Fruit fly (Drosophila melanogaster) whole organism, embryonic: Measurements from ENCODE around the gene RpS14a.

Source experiments
- Atf3 ChIP-seq: fragments of 200-800 bp; sonication (Bioruptor generic); optimal IDR thresholded peaks from 3 replicates; lab custom pipeline; 2016; ENCODE audit warnings: missing biosample characterization, missing genetic modification characterization
- Atf6 ChIP-seq: fragments of 200-800 bp; sonication (Bioruptor generic); IDR thresholded peaks from 2 replicates; pipeline ENCODE4 v1.3.6; 2022; ENCODE audit warnings: missing biosample characterization, missing genetic modification characterization
- BtbVII ChIP-seq: fragments of 200-800 bp; sonication (Bioruptor generic); optimal IDR thresholded peaks from 3 replicates; lab custom pipeline; 2017; ENCODE audit warnings: missing biosample characterization, mild to moderate bottlenecking, missing genetic modification characterization
- CG11093 ChIP-seq: fragments of 200-800 bp; sonication (Bioruptor generic); IDR thresholded peaks from 3 replicates; pipeline ENCODE4 v1.3.6; 2022; ENCODE audit warnings: missing biosample characterization, missing genetic modification characterization
- CG11560 ChIP-seq: fragments of 200-800 bp; sonication (Bioruptor generic); IDR thresholded peaks from 3 replicates; pipeline ENCODE4 v1.3.6; 2022; ENCODE audit warnings: missing biosample characterization, missing genetic modification characterization
- CG12071 ChIP-seq: fragments of 200-800 bp; sonication (Bioruptor generic); optimal IDR thresholded peaks from 3 replicates; lab custom pipeline; 2018; ENCODE audit warnings: missing biosample characterization, mild to moderate bottlenecking, missing genetic modification characterization
- CG12299 ChIP-seq: fragments of 200-800 bp; sonication (Bioruptor generic); optimal IDR thresholded peaks from 2 replicates; lab custom pipeline; 2018; ENCODE audit warnings: missing biosample characterization, mild to moderate bottlenecking, missing genetic modification characterization
- CG12769 ChIP-seq: fragments of 200-800 bp; sonication (Bioruptor generic); optimal IDR thresholded peaks from 2 replicates; lab custom pipeline; 2019; ENCODE audit warnings: missing biosample characterization, mild to moderate bottlenecking, missing genetic modification characterization, moderate library complexity
- CG16863 ChIP-seq: fragments of 200-800 bp; sonication (Bioruptor generic); optimal IDR thresholded peaks from 3 replicates; lab custom pipeline; 2016; ENCODE audit warnings: missing biosample characterization, missing genetic modification characterization
- CG17361 ChIP-seq: fragments of 200-800 bp; sonication (Bioruptor generic); IDR thresholded peaks from 3 replicates; pipeline ENCODE4 v1.3.6; 2022; ENCODE audit warnings: missing biosample characterization, missing genetic modification characterization
- CG18476 ChIP-seq: fragments of 200-800 bp; sonication (Bioruptor generic); optimal IDR thresholded peaks from 2 replicates; lab custom pipeline; 2016; ENCODE audit warnings: missing biosample characterization, mild to moderate bottlenecking, missing genetic modification characterization
- CG18764 ChIP-seq: fragments of 200-800 bp; sonication (Bioruptor generic); optimal IDR thresholded peaks from 3 replicates; lab custom pipeline; 2016; ENCODE audit warnings: missing biosample characterization, missing genetic modification characterization
- CG2199 ChIP-seq: fragments of 200-800 bp; sonication (Bioruptor generic); IDR thresholded peaks from 3 replicates; pipeline ENCODE4 v1.3.6; 2022; ENCODE audit warnings: missing biosample characterization, missing genetic modification characterization
- CG2712 ChIP-seq: fragments of 200-800 bp; optimal IDR thresholded peaks from 3 replicates; lab custom pipeline; 2019; ENCODE audit warnings: missing biosample characterization, mild to moderate bottlenecking, missing genetic modification characterization, moderate library complexity
- CG4404 ChIP-seq: fragments of 200-800 bp; sonication (Bioruptor generic); IDR thresholded peaks from 2 replicates; pipeline ENCODE4 v1.3.6; 2022; ENCODE audit warnings: missing biosample characterization, missing genetic modification characterization
- CG4854 ChIP-seq: fragments of 200-800 bp; sonication (Bioruptor generic); optimal IDR thresholded peaks from 2 replicates; lab custom pipeline; 2016; ENCODE audit warnings: missing biosample characterization, missing genetic modification characterization, inconsistent platforms
- CG5245 ChIP-seq: fragments of 200-800 bp; sonication (Bioruptor generic); optimal IDR thresholded peaks from 3 replicates; lab custom pipeline; 2016; ENCODE audit warnings: missing biosample characterization, missing genetic modification characterization
- CG6813 ChIP-seq: fragments of 200-800 bp; sonication (Bioruptor generic); optimal IDR thresholded peaks from 2 replicates; lab custom pipeline; 2017; ENCODE audit warnings: missing biosample characterization, missing genetic modification characterization, mild to moderate bottlenecking, moderate library complexity, missing genetic modification reagents
- CG9932 ChIP-seq: fragments of 200-800 bp; sonication (Bioruptor generic); IDR thresholded peaks from 2 replicates; pipeline ENCODE4 v1.3.6; 2022; ENCODE audit warnings: missing biosample characterization, missing genetic modification characterization
- Ets97D ChIP-seq: fragments of 200-800 bp; sonication (Bioruptor generic); optimal IDR thresholded peaks from 3 replicates; lab custom pipeline; 2016; ENCODE audit warnings: missing biosample characterization, missing genetic modification characterization
- Gsc ChIP-seq: fragments of 200-800 bp; sonication (Bioruptor generic); IDR thresholded peaks from 2 replicates; pipeline ENCODE4 v1.3.6; 2022; ENCODE audit warnings: missing biosample characterization, missing genetic modification characterization
- H15 ChIP-seq: fragments of 200-800 bp; sonication (Bioruptor generic); IDR thresholded peaks from 3 replicates; pipeline ENCODE4 v1.3.6; 2022; ENCODE audit warnings: missing biosample characterization, missing genetic modification characterization
- H2.0 ChIP-seq: fragments of 200-800 bp; sonication (Bioruptor generic); IDR thresholded peaks from 2 replicates; pipeline ENCODE4 v1.3.6; 2022; ENCODE audit warnings: missing biosample characterization, missing genetic modification characterization
- HLH54F ChIP-seq: fragments of 200-800 bp; sonication (Bioruptor generic); optimal IDR thresholded peaks from 3 replicates; lab custom pipeline; 2016; ENCODE audit warnings: missing biosample characterization, missing genetic modification characterization
- Hr3 ChIP-seq: fragments of 200-800 bp; sonication (Bioruptor generic); optimal IDR thresholded peaks from 3 replicates; lab custom pipeline; 2016; ENCODE audit warnings: missing biosample characterization, missing genetic modification characterization
- Hsf ChIP-seq: fragments of 200-800 bp; sonication (Bioruptor generic); optimal IDR thresholded peaks from 3 replicates; lab custom pipeline; 2016; ENCODE audit warnings: missing biosample characterization, missing genetic modification characterization
- Lim3 ChIP-seq: fragments of 200-800 bp; sonication (Bioruptor generic); IDR thresholded peaks from 2 replicates; pipeline ENCODE4 v1.3.6; 2022; ENCODE audit warnings: missing biosample characterization, missing genetic modification characterization
- Mes4 ChIP-seq: fragments of 200-800 bp; sonication (Bioruptor generic); optimal IDR thresholded peaks from 2 replicates; lab custom pipeline; 2016; ENCODE audit warnings: missing biosample characterization, missing genetic modification characterization
- Myb ChIP-seq: fragments of 200-800 bp; sonication (Bioruptor generic); optimal IDR thresholded peaks from 2 replicates; lab custom pipeline; 2016; ENCODE audit warnings: missing biosample characterization, missing genetic modification characterization
- Opbp ChIP-seq: fragments of 200-800 bp; sonication (Bioruptor generic); IDR thresholded peaks from 3 replicates; pipeline ENCODE4 v1.3.6; 2022; ENCODE audit warnings: missing biosample characterization, missing genetic modification characterization; ENCODE audit not compliant: partially characterized antibody
- PHDP ChIP-seq: fragments of 200-800 bp; sonication (Bioruptor generic); optimal IDR thresholded peaks from 3 replicates; lab custom pipeline; 2018; ENCODE audit warnings: missing biosample characterization, mild to moderate bottlenecking, missing genetic modification characterization, moderate library complexity
- Ravus ChIP-seq: fragments of 200-800 bp; sonication (Bioruptor generic); IDR thresholded peaks from 2 replicates; pipeline ENCODE4 v1.3.6; 2022; ENCODE audit warnings: missing biosample characterization, missing genetic modification characterization
- Rx ChIP-seq: fragments of 200-800 bp; sonication (Bioruptor generic); IDR thresholded peaks from 2 replicates; pipeline ENCODE4 v1.3.6; 2022; ENCODE audit warnings: missing biosample characterization, missing genetic modification characterization
- bab2 ChIP-seq: fragments of 200-800 bp; sonication (Bioruptor generic); optimal IDR thresholded peaks from 2 replicates; lab custom pipeline; 2016; ENCODE audit warnings: missing biosample characterization, missing genetic modification characterization
- dysf ChIP-seq: fragments of 200-800 bp; sonication (Bioruptor generic); IDR thresholded peaks from 3 replicates; pipeline ENCODE4 v1.3.6; 2022; ENCODE audit warnings: missing biosample characterization, missing genetic modification characterization
- emc ChIP-seq: fragments of 200-800 bp; sonication (Bioruptor generic); optimal IDR thresholded peaks from 2 replicates; lab custom pipeline; 2016; ENCODE audit warnings: missing biosample characterization, missing genetic modification characterization
- ems ChIP-seq: fragments of 200-800 bp; sonication (Bioruptor generic); optimal IDR thresholded peaks from 3 replicates; lab custom pipeline; 2016; ENCODE audit warnings: missing biosample characterization, missing genetic modification characterization
- exex ChIP-seq: fragments of 200-800 bp; sonication (Bioruptor generic); optimal IDR thresholded peaks from 4 replicates; lab custom pipeline; 2018; ENCODE audit warnings: missing biosample characterization, mild to moderate bottlenecking, missing genetic modification characterization, moderate library complexity
- eyg ChIP-seq: fragments of 200-800 bp; sonication (Bioruptor generic); optimal IDR thresholded peaks from 3 replicates; lab custom pipeline; 2016; ENCODE audit warnings: missing biosample characterization, missing genetic modification characterization
- gce ChIP-seq: fragments of 200-800 bp; sonication (Bioruptor generic); IDR thresholded peaks from 3 replicates; pipeline ENCODE4 v1.3.6; 2022; ENCODE audit warnings: missing biosample characterization, missing genetic modification characterization
- inv ChIP-seq: fragments of 200-800 bp; sonication (Bioruptor generic); IDR thresholded peaks from 2 replicates; pipeline ENCODE4 v1.3.6; 2022; ENCODE audit warnings: missing biosample characterization, missing genetic modification characterization; ENCODE audit not compliant: partially characterized antibody
- onecut ChIP-seq: fragments of 200-800 bp; sonication (Bioruptor generic); IDR thresholded peaks from 2 replicates; pipeline ENCODE4 v1.3.6; 2022; ENCODE audit warnings: missing biosample characterization, missing genetic modification characterization
- otp ChIP-seq: fragments of 200-800 bp; sonication (Bioruptor generic); IDR thresholded peaks from 3 replicates; pipeline ENCODE4, ENCODE4 v1.3.6; 2022; ENCODE audit warnings: missing biosample characterization, missing genetic modification characterization
- ro ChIP-seq: fragments of 200-800 bp; sonication (Bioruptor generic); IDR thresholded peaks from 2 replicates; pipeline ENCODE4 v1.3.6; 2022; ENCODE audit warnings: missing biosample characterization, missing genetic modification characterization
- sc ChIP-seq, 3 experiments: fragments of >200 bp in 2 of 3; fragments of 200-800 bp in 1 of 3; sonication (Bioruptor generic) in 1 of 3; optimal IDR thresholded peaks; 2 replicates in 2 of 3; 3 replicates in 1 of 3; lab custom pipeline; 2017; ENCODE audit warnings: mild to moderate bottlenecking in 1 of 3, missing biosample characterization in 1 of 3, missing genetic modification characterization in 1 of 3, missing genetic modification reagents in 1 of 3
- slou ChIP-seq: fragments of 200-800 bp; sonication (Bioruptor generic); optimal IDR thresholded peaks from 3 replicates; lab custom pipeline; 2016; ENCODE audit warnings: missing biosample characterization, missing genetic modification characterization
- sna ChIP-seq: fragments of 200-800 bp; sonication (Bioruptor generic); IDR thresholded peaks from 2 replicates; pipeline ENCODE4 v1.3.6; 2022; ENCODE audit warnings: missing biosample characterization, missing genetic modification characterization; ENCODE audit not compliant: partially characterized antibody
- tll ChIP-seq, 2 experiments: fragments of 200-800 bp in 1 of 2; fragments of >200 bp in 1 of 2; sonication (Bioruptor generic) in 1 of 2; optimal IDR thresholded peaks; 2 replicates each; lab custom pipeline; 2017 to 2019; ENCODE audit warnings: missing biosample characterization in 2 of 2, missing genetic modification characterization in 2 of 2, mild to moderate bottlenecking in 1 of 2, moderate library complexity in 1 of 2
- tx ChIP-seq: fragments of 200-800 bp; sonication (Bioruptor generic); optimal IDR thresholded peaks from 2 replicates; lab custom pipeline; 2016; ENCODE audit warnings: missing biosample characterization, missing genetic modification characterization
- unc-4 ChIP-seq: fragments of 200-800 bp; sonication (Bioruptor generic); IDR thresholded peaks from 2 replicates; pipeline ENCODE4 v1.3.6; 2022; ENCODE audit warnings: missing biosample characterization, missing genetic modification characterization; ENCODE audit not compliant: partially characterized antibody
- yki ChIP-seq: fragments of >200 bp; optimal IDR thresholded peaks from 3 replicates; lab custom pipeline; 2018

Gene RpS14a

DNA sequence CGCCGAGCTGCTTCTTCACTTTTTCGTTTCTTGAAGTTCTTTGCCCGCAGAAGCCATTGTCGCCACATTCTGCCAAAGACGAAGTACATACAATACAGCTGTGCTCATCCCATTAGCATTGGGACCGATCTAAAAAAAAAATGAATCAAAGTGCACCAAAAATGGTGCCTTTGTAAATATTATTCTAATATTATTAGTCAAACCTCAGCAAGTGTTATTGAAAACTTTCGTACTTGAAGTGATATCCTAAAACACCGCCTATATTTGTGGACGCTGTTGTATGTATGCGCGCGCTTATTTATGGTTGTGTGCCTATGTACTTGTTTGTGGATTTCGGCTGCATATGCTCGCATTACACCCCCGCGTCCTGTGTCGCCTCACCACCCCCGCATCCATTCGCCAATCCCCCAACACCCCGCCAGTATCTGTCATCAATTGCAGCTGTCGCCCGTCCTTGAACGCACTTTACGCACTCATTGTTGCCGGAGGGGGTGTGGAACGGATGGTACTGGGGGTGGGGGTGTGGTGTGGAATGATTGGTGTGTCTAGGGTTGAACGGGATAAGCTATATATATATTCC lies 38.9 kb downstream of the RpS14a start (continued):
- TF ChIP-seq CG2712 (peak; percentile 88), ems (GFP tag; lab: Kevin White, UChicago) (peak; percentile 64), CG11093 (GFP tag; lab: Robert Waterston, UW) (peak; percentile 79), PHDP (tag; lab: Kevin White, UChicago) (peak; percentile 91), Ravus (GFP tag; lab: Robert Waterston, UW) (peak; percentile 38), CG16863 (GFP tag; lab: Kevin White, UChicago) (peak; percentile 74), Opbp (GFP tag; lab: Robert Waterston, UW) (no peak), CG4854 (GFP tag; lab: Kevin White, UChicago) (peak; percentile 52), slou (GFP tag; lab: Kevin White, UChicago) (peak; percentile 65), CG9932 (GFP tag; lab: Robert Waterston, UW) (peak; percentile 67), H15 (GFP tag; lab: Robert Waterston, UW) (peak; percentile 89), onecut (GFP tag; lab: Robert Waterston, UW) (peak; percentile 87), gce (peak; percentile 87), eyg (GFP tag; lab: Kevin White, UChicago) (peak; percentile 9), bab2 (GFP tag; lab: Kevin White, UChicago) (peak; percentile 76), CG5245 (GFP tag; lab: Kevin White, UChicago) (peak; percentile 90), Ets97D (GFP tag; lab: Kevin White, UChicago) (peak; percentile 42), emc (GFP tag; lab: Kevin White, UChicago) (no peak), otp (peak; percentile 82), CG2199 (peak; percentile 86; the same call in 2 of the 3 replicates), Atf6 (GFP tag; lab: Robert Waterston, UW) (peak; percentile 79), Mes4 (GFP tag; lab: Kevin White, UChicago) (peak; percentile 55), inv (GFP tag; lab: Robert Waterston, UW) (no peak), Myb (peak; percentile 33), Hsf (peak; percentile 84), CG18764 (peak; percentile 66), dysf (peak; percentile 89), tll (GFP tag; optimal IDR thresholded peaks at IDR 0.05; lab: Kevin White, UChicago) (no peak), Lim3 (GFP tag; lab: Robert Waterston, UW) (peak; percentile 62; the same call in 1 of the 2 replicates), Gsc (GFP tag; lab: Robert Waterston, UW) (peak; percentile 70), CG11560 (tag; lab: Robert Waterston, UW) (peak; percentile 64), CG18476 (GFP tag; lab: Kevin White, UChicago) (peak; percentile 81), CG12299 (tag; lab: Kevin White, UChicago) (peak; percentile 75), Rx (GFP tag; lab: Robert Waterston, UW) (peak; percentile 84), sna (GFP tag; lab: Robert Waterston, UW) (no peak), CG6813 (GFP tag; lab: Kevin White, UChicago) (peak; percentile 90), exex (tag; lab: Kevin White, UChicago) (peak; percentile 34), CG12769 (tag; lab: Kevin White, UChicago) (peak; percentile 89), BtbVII (GFP tag; lab: Kevin White, UChicago) (peak; percentile 82), CG17361 (peak; percentile 86), Hr3 (peak; percentile 79), tx (GFP tag; lab: Kevin White, UChicago) (peak; percentile 5), HLH54F (GFP tag; lab: Kevin White, UChicago) (peak; percentile 63), yki (lab: Kevin White, UChicago) (no peak), ro (peak; percentile 68), unc-4 (GFP tag; lab: Robert Waterston, UW) (no peak), sc (optimal IDR thresholded peaks at IDR 0.05; lab: Kevin White, UChicago) (no peak), sc (GFP tag; optimal IDR thresholded peaks at IDR 0.05; lab: Kevin White, UChicago) (peak; percentile 80), Atf3 (GFP tag; lab: Kevin White, UChicago) (peak; percentile 64), CG4404 (GFP tag; lab: Robert Waterston, UW) (peak; percentile 75), H2.0 (GFP tag; lab: Robert Waterston, UW) (peak; percentile 90), CG12071 (peak; percentile 88)
